Fruit fly (Drosophila melanogaster): ENCODE measurements around the gene CG33258.

DNA sequence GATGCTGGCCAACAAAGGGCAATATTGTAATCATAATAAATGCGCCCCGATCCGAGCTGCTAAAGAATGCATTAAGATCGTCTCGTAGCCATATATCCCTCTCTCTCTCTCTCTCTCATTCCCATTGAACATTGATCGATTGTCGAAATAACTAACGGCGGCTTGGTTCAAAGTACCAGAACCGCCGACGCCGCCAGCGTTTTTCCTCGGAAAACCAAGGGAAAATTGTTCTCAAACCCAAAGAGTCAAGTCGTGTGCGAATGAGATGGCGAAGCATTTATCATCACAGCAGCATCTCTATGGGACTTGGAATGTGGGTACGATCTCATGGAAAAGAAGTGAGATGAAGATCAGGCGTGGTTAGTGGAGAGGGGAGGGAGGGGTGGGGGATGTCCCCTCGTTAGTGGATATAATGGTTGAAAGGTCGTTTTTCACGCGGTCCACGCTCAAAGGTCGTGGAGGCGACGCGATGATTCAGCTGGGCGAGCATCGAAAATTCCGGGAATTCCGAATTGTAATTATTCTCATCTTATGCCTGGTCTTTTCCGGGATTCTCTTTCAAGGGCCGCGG is 38.5 kb upstream of the CG33258 start:
- no peak for TF ChIP-seq CG14655 (GFP tag; optimal IDR thresholded peaks at IDR 0.05)
- no peak for TF ChIP-seq CG10348 (GFP tag; IDR thresholded peaks at IDR 0.05)
- no peak for TF ChIP-seq CG15710 (tag; optimal IDR thresholded peaks at IDR 0.05)
- TF ChIP-seq Pif1B (GFP tag; optimal IDR thresholded peaks at IDR 0.05): no peak
- no peak for TF ChIP-seq fd96Ca (GFP tag; IDR thresholded peaks at IDR 0.05)
- TF ChIP-seq CG13204 (GFP tag; optimal IDR thresholded peaks at IDR 0.05): no peak
- no peak for TF ChIP-seq Ets98B (GFP tag; IDR thresholded peaks at IDR 0.05)
- TF ChIP-seq Pif1A (GFP tag; optimal IDR thresholded peaks at IDR 0.05): no peak
- TF ChIP-seq CG4496 (GFP tag; IDR thresholded peaks at IDR 0.05): no peak
- TF ChIP-seq CG34367 (tag; optimal IDR thresholded peaks at IDR 0.05): no peak
- TF ChIP-seq EcR (GFP tag; optimal IDR thresholded peaks at IDR 0.05): no peak
- no peak for TF ChIP-seq gl (tag; optimal IDR thresholded peaks at IDR 0.05)
- no peak for TF ChIP-seq D1 (tag; optimal IDR thresholded peaks at IDR 0.05)
- TF ChIP-seq CG17806 (tag; optimal IDR thresholded peaks at IDR 0.05): no peak

Measured in whole organism, pupa.